Fruit fly (Drosophila melanogaster) whole organism, embryonic: ENCODE results near the gene Gsc.

Source experiments
- Ada2b ChIP-seq: fragments of 200-800 bp; sonication (Bioruptor generic); IDR thresholded peaks from 2 replicates; pipeline ENCODE4 v1.3.6; 2022; ENCODE audit warnings: missing biosample characterization, missing genetic modification characterization
- Adf1 ChIP-seq: fragments of 200-800 bp; sonication (Bioruptor generic); IDR thresholded peaks from 2 replicates; pipeline ENCODE4 v1.3.6; 2022; ENCODE audit warnings: missing biosample characterization, missing genetic modification characterization
- Aef1 ChIP-seq: fragments of 200-800 bp; sonication (Bioruptor generic); IDR thresholded peaks from 3 replicates; pipeline ENCODE4 v1.3.6; 2022; ENCODE audit warnings: missing biosample characterization, missing genetic modification characterization
- CG10147 ChIP-seq: fragments of 200-800 bp; sonication (Bioruptor generic); optimal IDR thresholded peaks from 2 replicates; lab custom pipeline; 2019; ENCODE audit warnings: missing biosample characterization, mild to moderate bottlenecking, missing genetic modification characterization, moderate library complexity
- CG13123 ChIP-seq: fragments of 200-800 bp; sonication (Bioruptor generic); optimal IDR thresholded peaks from 2 replicates; lab custom pipeline; 2016; ENCODE audit warnings: missing biosample characterization, missing genetic modification characterization
- CG15011 ChIP-seq: fragments of 200-800 bp; sonication (Bioruptor generic); optimal IDR thresholded peaks from 3 replicates; lab custom pipeline; 2018; ENCODE audit warnings: missing biosample characterization, mild to moderate bottlenecking, missing genetic modification characterization
- CG15269 ChIP-seq: fragments of 200-800 bp; sonication (Bioruptor generic); optimal IDR thresholded peaks from 2 replicates; lab custom pipeline; 2018; ENCODE audit warnings: missing biosample characterization, mild to moderate bottlenecking, missing genetic modification characterization, moderate library complexity
- CG17359 ChIP-seq: fragments of 200-800 bp; sonication (Bioruptor generic); optimal IDR thresholded peaks from 3 replicates; lab custom pipeline; 2018; ENCODE audit warnings: missing biosample characterization, mild to moderate bottlenecking, missing genetic modification characterization, moderate library complexity
- CG17385 ChIP-seq: fragments of 200-800 bp; sonication (Bioruptor generic); optimal IDR thresholded peaks from 3 replicates; lab custom pipeline; 2018; ENCODE audit warnings: missing biosample characterization, mild to moderate bottlenecking, missing genetic modification characterization
- CG2129 ChIP-seq: fragments of 200-800 bp; sonication (Bioruptor generic); IDR thresholded peaks from 2 replicates; pipeline ENCODE4 v1.3.6; 2022; ENCODE audit warnings: missing biosample characterization, missing genetic modification characterization; ENCODE audit not compliant: partially characterized antibody
- CG32532 ChIP-seq: fragments of 200-800 bp; sonication (Bioruptor generic); IDR thresholded peaks from 2 replicates; pipeline ENCODE4 v1.3.6; 2022; ENCODE audit warnings: missing biosample characterization, missing genetic modification characterization
- CG4282 ChIP-seq: fragments of 200-800 bp; sonication (Bioruptor generic); optimal IDR thresholded peaks from 2 replicates; lab custom pipeline; 2016; ENCODE audit warnings: missing biosample characterization, missing genetic modification characterization
- CG4820 ChIP-seq: fragments of 200-800 bp; sonication (Bioruptor generic); optimal IDR thresholded peaks from 3 replicates; lab custom pipeline; 2016; ENCODE audit warnings: missing biosample characterization, missing genetic modification characterization
- CG6175 ChIP-seq: fragments of 200-800 bp; sonication (Bioruptor generic); IDR thresholded peaks from 3 replicates; pipeline ENCODE4 v1.3.6; 2022; ENCODE audit warnings: missing biosample characterization, missing genetic modification characterization
- CG6272 ChIP-seq: fragments of 200-800 bp; sonication (Bioruptor generic); IDR thresholded peaks from 2 replicates; pipeline ENCODE4 v1.3.6; 2022; ENCODE audit warnings: missing biosample characterization, missing genetic modification characterization
- CG6689 ChIP-seq: fragments of 200-800 bp; sonication (Bioruptor generic); IDR thresholded peaks from 2 replicates; pipeline ENCODE4 v1.3.6; 2022; ENCODE audit warnings: missing biosample characterization, missing genetic modification characterization
- CG6854 ChIP-seq: fragments of 200-800 bp; sonication (Bioruptor generic); optimal IDR thresholded peaks from 3 replicates; lab custom pipeline; 2017; ENCODE audit warnings: missing biosample characterization, mild to moderate bottlenecking, missing genetic modification characterization
- CG7745 ChIP-seq: fragments of 200-800 bp; sonication (Bioruptor generic); optimal IDR thresholded peaks from 2 replicates; lab custom pipeline; 2018; ENCODE audit warnings: missing biosample characterization, mild to moderate bottlenecking, missing genetic modification characterization, moderate library complexity
- CG8089 ChIP-seq: fragments of 200-800 bp; sonication (Bioruptor generic); optimal IDR thresholded peaks from 3 replicates; lab custom pipeline; 2016; ENCODE audit warnings: missing biosample characterization, missing genetic modification characterization
- Dad ChIP-seq: fragments of 200-800 bp; sonication (Bioruptor generic); optimal IDR thresholded peaks from 3 replicates; lab custom pipeline; 2016; ENCODE audit warnings: missing biosample characterization, missing genetic modification characterization
- Dip3 ChIP-seq: fragments of 200-800 bp; sonication (Bioruptor generic); optimal IDR thresholded peaks from 3 replicates; lab custom pipeline; 2016; ENCODE audit warnings: missing biosample characterization, missing genetic modification characterization
- Doc2 ChIP-seq: fragments of 200-800 bp; sonication (Bioruptor generic); IDR thresholded peaks from 2 replicates; pipeline ENCODE4 v1.3.6; 2022; ENCODE audit warnings: missing biosample characterization, missing genetic modification characterization
- HLH3B ChIP-seq: fragments of 200-800 bp; sonication (Bioruptor generic); IDR thresholded peaks from 2 replicates; pipeline ENCODE4 v1.3.6; 2022; ENCODE audit warnings: missing biosample characterization, missing genetic modification characterization
- Hr51 ChIP-seq, 2 experiments: fragments of 200-800 bp; sonication (Bioruptor generic); optimal IDR thresholded peaks; 2 replicates in 1 of 2; 3 replicates in 1 of 2; lab custom pipeline; 2016 to 2018; ENCODE audit warnings: missing biosample characterization in 2 of 2, missing genetic modification characterization in 2 of 2, mild to moderate bottlenecking in 1 of 2, moderate library complexity in 1 of 2
- Poxn ChIP-seq: fragments of 200-800 bp; sonication (Bioruptor generic); IDR thresholded peaks from 2 replicates; pipeline ENCODE4 v1.3.6; 2022; ENCODE audit warnings: missing biosample characterization, missing genetic modification characterization
- Sry-δ ChIP-seq: fragments of 200-800 bp; sonication (Bioruptor generic); optimal IDR thresholded peaks from 2 replicates; lab custom pipeline; 2016; ENCODE audit warnings: missing biosample characterization, missing genetic modification characterization
- TFAM ChIP-seq: fragments of 200-800 bp; sonication (Bioruptor generic); optimal IDR thresholded peaks from 2 replicates; lab custom pipeline; 2017; ENCODE audit warnings: missing biosample characterization, missing genetic modification characterization, inconsistent platforms
- Tbp ChIP-seq: fragments of >200 bp; optimal IDR thresholded peaks from 2 replicates; lab custom pipeline; 2018; ENCODE audit warnings: missing biosample characterization, missing genetic modification characterization
- ap ChIP-seq: fragments of 200-800 bp; sonication (Bioruptor generic); IDR thresholded peaks from 2 replicates; pipeline ENCODE4 v1.3.6; 2022; ENCODE audit warnings: missing biosample characterization, missing genetic modification characterization
- bcd ChIP-seq: fragments of 200-800 bp; sonication (Bioruptor generic); optimal IDR thresholded peaks from 2 replicates; lab custom pipeline; 2017; ENCODE audit warnings: missing biosample characterization, mild to moderate bottlenecking, missing genetic modification characterization
- da ChIP-seq: fragments of 200-800 bp; sonication (Bioruptor generic); optimal IDR thresholded peaks from 2 replicates; lab custom pipeline; 2016; ENCODE audit warnings: missing biosample characterization, missing genetic modification characterization
- dan ChIP-seq: fragments of 200-800 bp; sonication (Bioruptor generic); IDR thresholded peaks from 2 replicates; pipeline ENCODE4 v1.3.6; 2022; ENCODE audit warnings: missing biosample characterization, missing genetic modification characterization
- eve ChIP-seq, 2 experiments: fragments of >200 bp; optimal IDR thresholded peaks; 2 replicates each; lab custom pipeline; 2017; ENCODE audit warnings: missing biosample characterization in 2 of 2, missing genetic modification characterization in 2 of 2
- ewg ChIP-seq: fragments of 200-800 bp; sonication (Bioruptor generic); optimal IDR thresholded peaks from 3 replicates; lab custom pipeline; 2017; ENCODE audit warnings: mild to moderate bottlenecking, missing biosample characterization, missing genetic modification reagents, missing genetic modification characterization
- gfzf ChIP-seq: fragments of 200-800 bp; sonication (Bioruptor generic); optimal IDR thresholded peaks from 2 replicates; lab custom pipeline; 2016; ENCODE audit warnings: missing biosample characterization, mild to moderate bottlenecking, missing genetic modification characterization, moderate library complexity
- gsb-n ChIP-seq: fragments of 200-800 bp; sonication (Bioruptor generic); optimal IDR thresholded peaks from 3 replicates; lab custom pipeline; 2018; ENCODE audit warnings: missing biosample characterization, mild to moderate bottlenecking, missing genetic modification characterization
- hbn ChIP-seq: fragments of 200-800 bp; sonication (Bioruptor generic); IDR thresholded peaks from 2 replicates; pipeline ENCODE4 v1.3.6; 2022; ENCODE audit warnings: missing biosample characterization, missing genetic modification characterization; ENCODE audit not compliant: partially characterized antibody
- hkb ChIP-seq, 2 experiments: fragments of 200-800 bp in 1 of 2; fragments of >200 bp in 1 of 2; sonication (Bioruptor generic) in 1 of 2; IDR thresholded peaks in 1 of 2; optimal IDR thresholded peaks in 1 of 2; 2 replicates each; pipeline versions ENCODE4 v1.3.6 to Lab custom; 2017 to 2022; ENCODE audit warnings: missing biosample characterization in 1 of 2, missing genetic modification characterization in 1 of 2
- ken ChIP-seq: fragments of 200-800 bp; sonication (Bioruptor generic); IDR thresholded peaks from 3 replicates; pipeline ENCODE4 v1.3.6; 2022; ENCODE audit warnings: missing biosample characterization, missing genetic modification characterization
- kni ChIP-seq: fragments of 200-800 bp; sonication (Bioruptor generic); optimal IDR thresholded peaks from 3 replicates; lab custom pipeline; 2017; ENCODE audit warnings: mild to moderate bottlenecking, missing biosample characterization, missing genetic modification reagents, missing genetic modification characterization
- maf-S ChIP-seq: fragments of 200-800 bp; sonication (Bioruptor generic); optimal IDR thresholded peaks from 2 replicates; lab custom pipeline; 2016; ENCODE audit warnings: missing biosample characterization, missing genetic modification characterization
- mirr ChIP-seq: fragments of 200-800 bp; sonication (Bioruptor generic); optimal IDR thresholded peaks from 3 replicates; lab custom pipeline; 2018; ENCODE audit warnings: missing biosample characterization, mild to moderate bottlenecking, missing genetic modification characterization
- otp ChIP-seq: fragments of 200-800 bp; sonication (Bioruptor generic); IDR thresholded peaks from 3 replicates; pipeline ENCODE4, ENCODE4 v1.3.6; 2022; ENCODE audit warnings: missing biosample characterization, missing genetic modification characterization
- pb ChIP-seq: fragments of 200-800 bp; sonication (Bioruptor generic); optimal IDR thresholded peaks from 3 replicates; lab custom pipeline; 2016; ENCODE audit warnings: missing biosample characterization, missing genetic modification characterization
- pfk ChIP-seq: fragments of 200-800 bp; sonication (Bioruptor generic); optimal IDR thresholded peaks from 2 replicates; lab custom pipeline; 2018; ENCODE audit warnings: missing biosample characterization, mild to moderate bottlenecking, missing genetic modification characterization, moderate library complexity
- phol ChIP-seq: fragments of 200-800 bp; sonication (Bioruptor generic); optimal IDR thresholded peaks from 3 replicates; lab custom pipeline; 2018; ENCODE audit warnings: missing biosample characterization, mild to moderate bottlenecking, missing genetic modification characterization, moderate library complexity
- pnt ChIP-seq: fragments of 200-800 bp; sonication (Bioruptor generic); optimal IDR thresholded peaks from 3 replicates; lab custom pipeline; 2016; ENCODE audit warnings: missing biosample characterization, missing genetic modification characterization
- schlank ChIP-seq: fragments of 200-800 bp; sonication (Bioruptor generic); optimal IDR thresholded peaks from 2 replicates; lab custom pipeline; 2018; ENCODE audit warnings: missing biosample characterization, mild to moderate bottlenecking, missing genetic modification characterization
- tup ChIP-seq: fragments of 200-800 bp; sonication (Bioruptor generic); optimal IDR thresholded peaks from 2 replicates; lab custom pipeline; 2016; ENCODE audit warnings: missing biosample characterization, mild to moderate bottlenecking, missing genetic modification characterization, moderate library complexity
- twi ChIP-seq: fragments of 200-800 bp; optimal IDR thresholded peaks from 2 replicates; lab custom pipeline; 2019; ENCODE audit warnings: missing biosample characterization, mild to moderate bottlenecking, missing genetic modification characterization, moderate library complexity
- vnd ChIP-seq: fragments of 200-800 bp; sonication (Bioruptor generic); IDR thresholded peaks from 3 replicates; pipeline ENCODE4 v1.3.6; 2022; ENCODE audit warnings: missing biosample characterization, missing genetic modification characterization; ENCODE audit not compliant: partially characterized antibody

Gene Gsc

dm6 chr2L:574226-574625 lies 20.3 kb downstream of the Gsc start, which contains the start of the genes Ipk2 and cold (continued):
- TF ChIP-seq otp (0 out of 3 replicates have a peak, but pooled peaks have one; percentile 64), pb (peak; percentile 50), pnt (GFP tag; lab: Kevin White, UChicago) (peak; percentile 69), CG6272 (GFP tag; lab: Robert Waterston, UW) (peak; percentile 81), HLH3B (peak; percentile 54; the same call in 1 of the 2 replicates), kni (GFP tag; lab: Kevin White, UChicago) (peak; percentile 68), CG8089 (GFP tag; lab: Kevin White, UChicago) (peak; percentile 28), Sry-δ (GFP tag; lab: Kevin White, UChicago) (peak; percentile 52), CG6175 (no peak), Adf1 (GFP tag; lab: Robert Waterston, UW) (peak; percentile 45; the same call in 1 of the 2 replicates), dan (no peak), ap (no peak), maf-S (GFP tag; lab: Kevin White, UChicago) (peak; percentile 73), eve (GFP tag; optimal IDR thresholded peaks at IDR 0.05; lab: Kevin White, UChicago) (no peak), bcd (GFP tag; lab: Kevin White, UChicago) (peak; percentile 84), CG2129 (GFP tag; lab: Robert Waterston, UW) (no peak)

dm6 chr2L:568030-568429 lies 26.5 kb downstream of the Gsc start, which contains the start of the genes Nle and Sf3b1:
TSS of gene Nle (minus strand) at chr2L:568121.
TSS of gene Sf3b1 (plus strand) at chr2L:568340.
- peak; percentile 10 for TF ChIP-seq Dad (GFP tag; lab: Kevin White, UChicago)
- TF ChIP-seq ewg: peak; percentile 1
- TF ChIP-seq CG13123 (GFP tag; lab: Kevin White, UChicago): no peak
- TF ChIP-seq TFAM (GFP tag; lab: Kevin White, UChicago): no peak
- no peak for TF ChIP-seq Ada2b
- peak; percentile 68 for TF ChIP-seq CG32532 (GFP tag; lab: Robert Waterston, UW)
- TF ChIP-seq tup (GFP tag; lab: Kevin White, UChicago): no peak
- TF ChIP-seq Poxn (GFP tag; lab: Robert Waterston, UW): no peak
- peak; percentile 39 for TF ChIP-seq CG17359
- TF ChIP-seq hkb (optimal IDR thresholded peaks at IDR 0.05; lab: Kevin White, UChicago): peak; percentile 54
- no peak for TF ChIP-seq hkb (GFP tag; IDR thresholded peaks at IDR 0.05; lab: Robert Waterston, UW)
- TF ChIP-seq CG6854: no peak
- no peak for TF ChIP-seq CG10147
- TF ChIP-seq Doc2: no peak
- no peak for TF ChIP-seq CG15269 (tag; lab: Kevin White, UChicago)
- peak; percentile 45 for TF ChIP-seq mirr (GFP tag; lab: Kevin White, UChicago)
- TF ChIP-seq vnd (GFP tag; lab: Robert Waterston, UW): peak; percentile 95
- no peak for TF ChIP-seq ken
- no peak for TF ChIP-seq CG6689 (GFP tag; lab: Robert Waterston, UW)
- no peak for TF ChIP-seq CG4282 (GFP tag; lab: Kevin White, UChicago)
- TF ChIP-seq CG15011: no peak
- TF ChIP-seq Hr51 (GFP tag; optimal IDR thresholded peaks at IDR 0.05; lab: Kevin White, UChicago): no peak
- TF ChIP-seq hbn (GFP tag; lab: Robert Waterston, UW): peak; percentile 97
- TF ChIP-seq schlank: no peak
- TF ChIP-seq gfzf (GFP tag; lab: Kevin White, UChicago): peak; percentile 74
- TF ChIP-seq CG4820 (GFP tag; lab: Kevin White, UChicago): no peak
- peak; percentile 68 for TF ChIP-seq twi (tag; lab: Kevin White, UChicago)
- no peak for TF ChIP-seq CG7745 (tag; lab: Kevin White, UChicago)
- TF ChIP-seq gsb-n (tag; lab: Kevin White, UChicago): no peak
- no peak for TF ChIP-seq pfk
- no peak for TF ChIP-seq Tbp (GFP tag; lab: Kevin White, UChicago)
- TF ChIP-seq Aef1 (GFP tag; lab: Robert Waterston, UW): no peak
- no peak for TF ChIP-seq CG17385 (GFP tag; lab: Kevin White, UChicago)
- peak; percentile 77 for TF ChIP-seq phol (tag; lab: Kevin White, UChicago)
- TF ChIP-seq Dip3 (GFP tag; lab: Kevin White, UChicago): peak; percentile 38
- no peak for TF ChIP-seq da (GFP tag; lab: Kevin White, UChicago)
- no peak for TF ChIP-seq CG6175
